Fruit fly (Drosophila melanogaster) whole organism, prepupa: ENCODE data around the gene sna.

ENCODE experiments used
- CG11294 ChIP-seq: fragments of 200-800 bp; sonication (Bioruptor generic); IDR thresholded peaks from 2 replicates; pipeline ENCODE4 v1.3.6; 2022; ENCODE audit warnings: missing biosample characterization, missing genetic modification characterization
- CG16779 ChIP-seq: fragments of 200-800 bp; sonication (Bioruptor generic); optimal IDR thresholded peaks from 3 replicates; lab custom pipeline; 2017; ENCODE audit warnings: missing biosample characterization, mild to moderate bottlenecking, missing genetic modification characterization
- CG4318 ChIP-seq: fragments of 200-800 bp; sonication (Bioruptor generic); optimal IDR thresholded peaks from 3 replicates; lab custom pipeline; 2017; ENCODE audit warnings: missing biosample characterization, mild to moderate bottlenecking, missing genetic modification characterization
- CG6808 ChIP-seq: fragments of 200-800 bp; sonication (Bioruptor generic); optimal IDR thresholded peaks from 3 replicates; lab custom pipeline; 2017; ENCODE audit warnings: missing biosample characterization, missing genetic modification characterization, mild to moderate bottlenecking, moderate library complexity, missing genetic modification reagents
- CG8632 ChIP-seq: fragments of 200-800 bp; sonication (Bioruptor generic); optimal IDR thresholded peaks from 3 replicates; lab custom pipeline; 2016; ENCODE audit warnings: missing biosample characterization, missing genetic modification characterization
- CG9139 ChIP-seq: fragments of 200-800 bp; sonication (Bioruptor generic); optimal IDR thresholded peaks from 3 replicates; lab custom pipeline; 2017; ENCODE audit warnings: missing biosample characterization, mild to moderate bottlenecking, missing genetic modification characterization
- Eip78C ChIP-seq: fragments of 200-800 bp; sonication (Bioruptor generic); peaks from one replicate; lab custom pipeline; 2016; ENCODE audit warnings: missing biosample characterization, missing genetic modification characterization
- Smox ChIP-seq: fragments of 200-800 bp; sonication (Bioruptor generic); optimal IDR thresholded peaks from 3 replicates; lab custom pipeline; 2016; ENCODE audit warnings: missing biosample characterization, missing genetic modification characterization
- eg ChIP-seq: fragments of 200-800 bp; sonication (Bioruptor generic); IDR thresholded peaks from 3 replicates; pipeline ENCODE4 v1.3.6; 2022; ENCODE audit warnings: missing biosample characterization, missing genetic modification characterization

DNA sequence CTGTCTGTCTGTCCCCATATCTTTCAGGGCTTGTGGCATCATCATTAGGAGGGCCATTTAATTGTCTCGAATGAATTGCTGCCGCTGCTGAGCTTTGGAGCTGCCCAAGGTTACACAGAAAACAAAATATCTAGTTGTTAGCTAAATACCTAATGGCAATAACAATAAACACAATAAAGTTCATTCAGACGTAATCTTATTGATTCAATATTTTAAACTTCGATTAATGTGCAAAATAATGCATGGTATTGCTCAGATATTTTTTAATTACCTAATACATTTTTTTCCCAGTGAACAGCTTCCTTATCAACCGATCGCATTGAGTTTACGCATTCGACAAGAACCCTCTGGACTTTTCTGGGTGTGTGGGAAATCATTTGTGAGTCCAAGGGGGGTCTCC is 12.9 kb downstream of the sna start:
- TF ChIP-seq CG4318 (GFP tag; lab: Kevin White, UChicago) (no peak), Eip78C (GFP tag; lab: Kevin White, UChicago) (peak; percentile 46), eg (GFP tag; lab: Robert Waterston, UW) (no peak), CG8632 (GFP tag; lab: Kevin White, UChicago) (no peak), CG9139 (GFP tag; lab: Kevin White, UChicago) (no peak), CG16779 (no peak), CG11294 (no peak), CG6808 (GFP tag; lab: Kevin White, UChicago) (no peak), Smox (GFP tag; lab: Kevin White, UChicago) (peak; percentile 10)
